Worm (Caenorhabditis elegans): ENCODE results near the gene F20B6.6.

F20B6.6 gene

ce11 chrX:4159185-4159871 is 42.7 kb downstream of the F20B6.6 start:
- TF ChIP-seq hmg-11 (tag; optimal IDR thresholded peaks at IDR 0.05) = peak; percentile 0
- TF ChIP-seq egl-5 (tag; optimal IDR thresholded peaks at IDR 0.05) = peak; percentile 38
- no peak for TF ChIP-seq elt-2 (tag; optimal IDR thresholded peaks at IDR 0.05)
- TF ChIP-seq nhr-23 (tag; optimal IDR thresholded peaks at IDR 0.05) = peak; percentile 78

DNA sequence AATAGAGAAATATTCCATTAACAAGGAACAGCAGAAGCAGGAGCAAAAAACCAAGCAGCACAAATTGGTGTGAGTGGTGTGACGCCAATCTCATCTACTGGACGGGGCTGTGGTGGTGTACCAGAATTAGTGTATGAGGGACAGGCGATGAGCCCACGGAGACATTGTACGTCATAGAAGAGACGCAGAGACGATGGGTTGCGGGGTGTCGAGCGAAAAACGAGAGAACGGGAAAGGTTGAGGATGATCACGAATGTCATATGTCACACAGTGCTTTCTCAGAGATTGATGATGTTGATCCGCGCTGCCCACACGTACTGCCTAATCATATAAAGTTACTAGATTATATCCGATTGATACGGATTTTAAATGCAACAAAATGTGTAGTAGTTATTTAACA is 44.1 kb downstream of the F20B6.6 start:
- peak; percentile 26 for TF ChIP-seq unc-62 (GFP tag; optimal IDR thresholded peaks at IDR 0.05)
- peak; percentile 56 for TF ChIP-seq lin-39 (tag; optimal IDR thresholded peaks at IDR 0.05)
- TF ChIP-seq hmg-11 (tag; optimal IDR thresholded peaks at IDR 0.05) = peak; percentile 34
- TF ChIP-seq ztf-4 (tag; optimal IDR thresholded peaks at IDR 0.05) = no peak
- no peak for TF ChIP-seq R02D3.7 (tag; optimal IDR thresholded peaks at IDR 0.05)
- peak; percentile 49 for TF ChIP-seq ama-1 (optimal IDR thresholded peaks at IDR 0.05)
- no peak for TF ChIP-seq skn-1 (tag; optimal IDR thresholded peaks at IDR 0.05)
- TF ChIP-seq nhr-23 (tag; optimal IDR thresholded peaks at IDR 0.05) = peak; percentile 25
- TF ChIP-seq nhr-11 (tag; optimal IDR thresholded peaks at IDR 0.05) = no peak
- no peak for TF ChIP-seq elt-1 (tag; optimal IDR thresholded peaks at IDR 0.05)
- no peak for TF ChIP-seq egl-5 (tag; optimal IDR thresholded peaks at IDR 0.05)
- peak; percentile 35 for TF ChIP-seq nfya-1 (tag; optimal IDR thresholded peaks at IDR 0.05; ENCODE audit: insufficient read depth)
- TF ChIP-seq unc-39 (tag; optimal IDR thresholded peaks at IDR 0.05) = no peak

DNA sequence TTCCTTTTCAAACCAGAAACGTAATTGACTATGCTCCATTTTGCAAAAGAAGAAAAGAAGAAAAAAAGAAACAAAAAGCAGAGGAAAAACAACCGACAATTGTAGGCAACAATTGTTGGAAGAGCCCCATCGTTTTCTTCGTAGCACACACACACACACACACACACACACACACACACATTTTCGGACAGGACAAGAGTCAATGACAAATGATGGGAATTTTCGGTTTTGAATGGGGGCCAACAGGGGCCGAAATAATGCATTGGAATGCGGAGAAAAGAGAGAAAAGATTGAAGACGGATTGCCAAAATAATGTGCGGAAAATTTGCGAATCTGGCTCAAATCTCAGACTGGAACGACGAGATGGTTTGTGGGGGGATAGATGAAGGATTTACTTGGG is 47.2 kb downstream of the F20B6.6 start:
- TF ChIP-seq R02D3.7 (tag; optimal IDR thresholded peaks at IDR 0.05) = no peak
- no peak for TF ChIP-seq nhr-43 (tag; optimal IDR thresholded peaks at IDR 0.05; ENCODE audit: poor library complexity, severe bottlenecking)
- no peak for TF ChIP-seq hmg-11 (tag; optimal IDR thresholded peaks at IDR 0.05)
- TF ChIP-seq fkh-10 (GFP tag; optimal IDR thresholded peaks at IDR 0.05) = no peak
- TF ChIP-seq ceh-16 (tag; optimal IDR thresholded peaks at IDR 0.05) = no peak
- no peak for TF ChIP-seq unc-62 (GFP tag; optimal IDR thresholded peaks at IDR 0.05)
- TF ChIP-seq egl-5 (tag; optimal IDR thresholded peaks at IDR 0.05) = peak; percentile 82
- no peak for TF ChIP-seq daf-12 (tag; optimal IDR thresholded peaks at IDR 0.05)
- no peak for TF ChIP-seq elt-3 (tag; optimal IDR thresholded peaks at IDR 0.05)
- TF ChIP-seq nhr-12 (tag; optimal IDR thresholded peaks at IDR 0.05) = no peak
- no peak for TF ChIP-seq nhr-77 (tag; optimal IDR thresholded peaks at IDR 0.05)
- TF ChIP-seq nfya-1 (tag; optimal IDR thresholded peaks at IDR 0.05; ENCODE audit: insufficient read depth) = peak; percentile 24
- no peak for TF ChIP-seq lsy-12 (tag; optimal IDR thresholded peaks at IDR 0.05)
- no peak for TF ChIP-seq skn-1 (tag; optimal IDR thresholded peaks at IDR 0.05)
- TF ChIP-seq lin-15B (tag; optimal IDR thresholded peaks at IDR 0.05) = no peak
- TF ChIP-seq lin-39 (tag; optimal IDR thresholded peaks at IDR 0.05) = peak; percentile 92
- TF ChIP-seq ZK546.5 (tag; optimal IDR thresholded peaks at IDR 0.05) = no peak
- no peak for TF ChIP-seq fkh-2 (tag; optimal IDR thresholded peaks at IDR 0.05)
- no peak for TF ChIP-seq egl-27 (tag; optimal IDR thresholded peaks at IDR 0.05)
- TF ChIP-seq ztf-11 (tag; optimal IDR thresholded peaks at IDR 0.05) = no peak
- no peak for TF ChIP-seq aly-2 (tag; optimal IDR thresholded peaks at IDR 0.05)
- no peak for TF ChIP-seq ceh-9 (tag; optimal IDR thresholded peaks at IDR 0.05)
- TF ChIP-seq nhr-25 (tag; optimal IDR thresholded peaks at IDR 0.05) = no peak
- no peak for TF ChIP-seq sea-2 (GFP tag; optimal IDR thresholded peaks at IDR 0.05)

DNA sequence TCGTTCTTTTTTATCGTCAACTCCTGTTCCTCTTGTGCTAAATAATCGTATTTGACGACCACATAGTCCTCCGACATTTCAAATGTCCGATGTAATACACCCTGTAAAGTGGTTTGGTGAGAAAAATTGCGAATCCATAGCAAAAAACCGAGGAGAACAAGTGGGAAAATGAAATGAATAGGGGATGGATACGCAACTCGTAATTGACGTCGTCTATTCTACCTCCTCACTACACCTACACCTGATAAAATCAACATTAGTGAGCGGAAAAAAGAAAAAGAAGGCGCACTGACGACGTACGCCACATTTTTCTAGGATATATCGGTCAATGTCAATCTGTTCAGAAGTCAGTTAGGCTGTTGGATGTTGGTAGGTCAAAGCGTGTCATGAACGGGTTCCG is 48.7 kb downstream of the F20B6.6 start, which contains the start of gene nck-1:
TSS of gene nck-1 (minus strand) at position 101 of the 400 bp plus-strand sequence.
- no peak for TF ChIP-seq nfya-1 (tag; optimal IDR thresholded peaks at IDR 0.05; ENCODE audit: insufficient read depth)
- TF ChIP-seq egl-5 (tag; optimal IDR thresholded peaks at IDR 0.05) = peak; percentile 21
- no peak for TF ChIP-seq ceh-9 (tag; optimal IDR thresholded peaks at IDR 0.05)
- no peak for TF ChIP-seq hmg-11 (tag; optimal IDR thresholded peaks at IDR 0.05)
- no peak for TF ChIP-seq ztf-4 (tag; optimal IDR thresholded peaks at IDR 0.05)
